Worm (Caenorhabditis elegans) whole organism, mixed stage, embryonic: ENCODE measurements around the gene kup-1.

Source experiments
- M03D4.4 ChIP-seq: sonication (generic microtip); optimal IDR thresholded peaks from 2 replicates; lab custom pipeline; 2017; ENCODE audit warnings: mild to moderate bottlenecking, missing genetic modification characterization, missing compliant biosample characterization
- bed-3 ChIP-seq: fragments of 200-800 bp; sonication (Bioruptor generic); optimal IDR thresholded peaks from 3 replicates; lab custom pipeline; 2018; ENCODE audit warnings: mild to moderate bottlenecking, missing genetic modification characterization, moderate library complexity, missing compliant biosample characterization
- blmp-1 ChIP-seq: fragments of 150-350 bp; optimal IDR thresholded peaks from 2 replicates; lab custom pipeline; 2014; ENCODE audit warnings: missing biosample characterization, missing genetic modification characterization
- ceh-43 ChIP-seq: fragments of 200-800 bp; sonication (Bioruptor generic); optimal IDR thresholded peaks from 2 replicates; lab custom pipeline; 2018; ENCODE audit warnings: mild to moderate bottlenecking, missing genetic modification characterization, moderate library complexity, missing compliant biosample characterization
- ceh-83 ChIP-seq: fragments of 200-800 bp; sonication (Bioruptor generic); optimal IDR thresholded peaks from 2 replicates; lab custom pipeline; 2018; ENCODE audit warnings: mild to moderate bottlenecking, missing genetic modification characterization, missing compliant biosample characterization
- cnd-1 ChIP-seq: fragments of 200-800 bp; sonication (Bioruptor generic); optimal IDR thresholded peaks from 2 replicates; lab custom pipeline; 2018; ENCODE audit warnings: mild to moderate bottlenecking, missing genetic modification characterization, missing compliant biosample characterization
- elt-1 ChIP-seq: sonication (generic microtip); optimal IDR thresholded peaks from 2 replicates; lab custom pipeline; 2017; ENCODE audit warnings: missing genetic modification characterization, mild to moderate bottlenecking, missing compliant biosample characterization, antibody characterized with exemption, moderate library complexity, borderline replicate concordance; ENCODE audit not compliant: insufficient read depth
- elt-3 ChIP-seq: fragments of 150-350 bp; optimal IDR thresholded peaks from 2 replicates; lab custom pipeline; 2014; ENCODE audit warnings: missing biosample characterization, missing genetic modification characterization
- ham-2 ChIP-seq: fragments of 200-800 bp; sonication (Bioruptor generic); optimal IDR thresholded peaks from 2 replicates; lab custom pipeline; 2018; ENCODE audit warnings: mild to moderate bottlenecking, missing genetic modification characterization, missing compliant biosample characterization
- hlh-1 ChIP-seq: fragments of 150-350 bp; optimal IDR thresholded peaks from 2 replicates; lab custom pipeline; 2014; ENCODE audit warnings: missing biosample characterization, missing genetic modification reagents, missing genetic modification characterization
- lin-13 ChIP-seq: fragments of 150-350 bp; optimal IDR thresholded peaks from 2 replicates; lab custom pipeline; 2014; ENCODE audit warnings: missing biosample characterization, missing genetic modification characterization
- lin-32 ChIP-seq: fragments of 200-800 bp; sonication (Bioruptor generic); optimal IDR thresholded peaks from 2 replicates; lab custom pipeline; 2018; ENCODE audit warnings: mild to moderate bottlenecking, missing genetic modification characterization, missing compliant biosample characterization
- lsy-2 ChIP-seq: fragments of 150-350 bp; optimal IDR thresholded peaks from 2 replicates; lab custom pipeline; 2014; ENCODE audit warnings: missing biosample characterization, missing genetic modification characterization
- mab-5 ChIP-seq: fragments of 150-350 bp; optimal IDR thresholded peaks from 2 replicates; lab custom pipeline; 2014; ENCODE audit warnings: missing biosample characterization, missing genetic modification characterization
- mep-1 ChIP-seq: fragments of 150-350 bp; optimal IDR thresholded peaks from 2 replicates; lab custom pipeline; 2017; ENCODE audit warnings: missing biosample characterization, missing genetic modification reagents, missing genetic modification characterization, inconsistent platforms
- mls-2 ChIP-seq: sonication (generic microtip); optimal IDR thresholded peaks from 2 replicates; lab custom pipeline; 2016; ENCODE audit warnings: mild to moderate bottlenecking, missing genetic modification characterization, moderate library complexity, missing compliant biosample characterization
- nhr-12 ChIP-seq: fragments of 150-350 bp; optimal IDR thresholded peaks from 2 replicates; lab custom pipeline; 2014; ENCODE audit warnings: missing biosample characterization, missing genetic modification characterization
- nhr-2 ChIP-seq: fragments of 150-350 bp; optimal IDR thresholded peaks from 2 replicates; lab custom pipeline; 2014; ENCODE audit warnings: missing biosample characterization, missing genetic modification characterization
- nhr-237 ChIP-seq: fragments of 150-350 bp; optimal IDR thresholded peaks from 2 replicates; lab custom pipeline; 2014; ENCODE audit warnings: missing biosample characterization, missing genetic modification characterization
- nhr-28 ChIP-seq: fragments of 150-350 bp; optimal IDR thresholded peaks from 2 replicates; lab custom pipeline; 2014; ENCODE audit warnings: missing biosample characterization, missing genetic modification characterization
- nhr-76 ChIP-seq: sonication (generic microtip); optimal IDR thresholded peaks from 2 replicates; lab custom pipeline; 2017; ENCODE audit warnings: missing biosample characterization, missing genetic modification characterization
- sem-2 ChIP-seq: fragments of 200-800 bp; sonication (Bioruptor generic); optimal IDR thresholded peaks from 2 replicates; lab custom pipeline; 2018; ENCODE audit warnings: mild to moderate bottlenecking, missing genetic modification characterization, missing compliant biosample characterization
- sptf-1 ChIP-seq: sonication (generic microtip); optimal IDR thresholded peaks from 2 replicates; lab custom pipeline; 2017; ENCODE audit warnings: mild to moderate bottlenecking, missing genetic modification characterization, moderate library complexity, missing compliant biosample characterization
- tbx-8 ChIP-seq: fragments of 200-800 bp; sonication (Bioruptor generic); optimal IDR thresholded peaks from 2 replicates; lab custom pipeline; 2018; ENCODE audit warnings: mild to moderate bottlenecking, missing genetic modification characterization, moderate library complexity, missing compliant biosample characterization
- unc-120 ChIP-seq: sonication (generic microtip); optimal IDR thresholded peaks from 2 replicates; lab custom pipeline; 2017; ENCODE audit warnings: missing genetic modification characterization, missing compliant biosample characterization; ENCODE audit not compliant: poor library complexity, severe bottlenecking
- unc-39 ChIP-seq: fragments of 150-350 bp; optimal IDR thresholded peaks from 2 replicates; lab custom pipeline; 2014; ENCODE audit warnings: missing biosample characterization, missing genetic modification characterization
- unc-62 ChIP-seq: fragments of 150-350 bp; optimal IDR thresholded peaks from 2 replicates; lab custom pipeline; 2014; ENCODE audit warnings: missing biosample characterization, missing genetic modification reagents, missing genetic modification characterization
- zip-8 ChIP-seq: fragments of 150-350 bp; optimal IDR thresholded peaks from 2 replicates; lab custom pipeline; 2014; ENCODE audit warnings: missing biosample characterization, missing genetic modification characterization
- ztf-11 ChIP-seq: fragments of 150-350 bp; optimal IDR thresholded peaks from 2 replicates; lab custom pipeline; 2014; ENCODE audit warnings: missing biosample characterization, missing genetic modification characterization

kup-1 gene

DNA sequence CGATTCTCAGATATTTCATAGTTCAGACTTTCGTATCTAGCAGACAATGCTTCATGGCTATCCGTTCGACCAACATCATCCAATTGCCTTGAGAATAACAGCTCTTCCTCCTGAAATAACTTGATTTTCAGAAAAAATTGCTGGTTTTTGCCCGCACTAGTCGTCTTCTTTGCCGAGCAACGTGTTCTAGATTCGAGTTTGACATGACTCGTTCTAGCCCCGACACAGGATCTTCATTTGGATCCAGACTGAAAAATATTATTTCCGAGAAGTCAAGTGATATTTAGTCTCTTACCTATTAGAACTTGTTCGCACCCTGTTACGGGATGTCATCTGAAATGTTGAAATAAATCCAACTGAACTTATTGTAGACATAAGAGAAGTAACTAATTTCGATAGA, 22.4 kb upstream of the kup-1 start, which contains the start of gene clh-6:
Gene clh-6 (minus strand): TSS at position 333 of the 400 bp plus-strand sequence.
- TF ChIP-seq lin-32 (GFP tag; lab: Kevin White, UChicago) (no peak), nhr-76 (tag; lab: Kevin White, UChicago) (no peak), sptf-1 (no peak), bed-3 (GFP tag; lab: Kevin White, UChicago) (no peak), mls-2 (tag; lab: Kevin White, UChicago) (no peak), ceh-43 (GFP tag; lab: Kevin White, UChicago) (no peak), blmp-1 (tag; lab: Kevin White, UChicago) (no peak), ham-2 (no peak), unc-62 (GFP tag; lab: Kevin White, UChicago) (no peak), M03D4.4 (no peak), lsy-2 (no peak), ztf-11 (no peak), unc-39 (tag; lab: Kevin White, UChicago) (no peak), ceh-83 (GFP tag; lab: Kevin White, UChicago) (no peak)

DNA sequence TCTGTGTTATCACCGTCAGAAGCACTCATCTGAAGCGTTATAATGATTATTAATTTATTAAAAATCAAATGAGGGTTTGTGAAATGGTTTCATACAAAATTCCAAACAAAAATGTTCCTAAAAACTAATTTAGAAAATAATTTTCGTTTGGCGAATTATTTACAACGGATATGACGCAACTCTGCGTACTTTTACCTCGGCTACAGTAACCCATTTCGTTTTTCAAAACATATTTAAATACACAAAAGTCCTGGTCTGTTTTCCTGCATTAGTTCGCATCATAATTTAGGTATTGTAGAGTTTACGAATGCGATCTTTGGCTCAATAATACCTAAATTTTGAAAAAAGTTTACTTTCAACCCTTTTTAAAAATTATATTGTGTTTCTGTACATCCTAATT, 19.0 kb upstream of the kup-1 start, which contains the start of gene R07B7.2:
Gene R07B7.2 (minus strand): TSS at position 35 of the 400 bp plus-strand sequence.
- peak; percentile 75 for TF ChIP-seq zip-8 (tag; lab: Kevin White, UChicago)
- no peak for TF ChIP-seq unc-120 (tag; lab: Kevin White, UChicago)
- no peak for TF ChIP-seq unc-39 (tag; lab: Kevin White, UChicago)

DNA sequence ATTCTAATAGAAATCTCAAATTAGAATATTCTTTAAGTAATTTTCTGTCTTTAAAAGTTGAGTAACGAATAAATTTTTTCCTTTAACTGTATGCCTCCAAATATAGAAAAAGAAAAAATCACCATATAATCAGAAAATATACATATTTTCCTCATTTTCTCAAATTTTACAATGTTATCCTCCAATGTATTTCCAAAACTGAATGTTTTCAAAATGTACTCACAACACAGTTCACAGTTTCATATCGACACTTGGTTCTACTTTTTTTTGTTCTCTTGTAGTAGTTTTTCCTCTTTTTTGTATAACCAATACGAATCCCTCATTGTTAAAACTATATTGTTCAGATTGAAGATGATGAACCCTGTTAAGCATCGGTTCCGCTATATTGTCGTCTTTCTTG, 12.9 kb upstream of the kup-1 start, which contains the start of gene F10C2.7:
Gene F10C2.7 (plus strand): TSS at position 301 of the 400 bp plus-strand sequence.
- TF ChIP-seq lsy-2 (no peak), ham-2 (no peak), zip-8 (tag; lab: Kevin White, UChicago) (no peak), hlh-1 (tag; lab: Kevin White, UChicago) (no peak), nhr-28 (no peak), nhr-12 (tag; lab: Kevin White, UChicago) (no peak), blmp-1 (tag; lab: Kevin White, UChicago) (no peak)

DNA sequence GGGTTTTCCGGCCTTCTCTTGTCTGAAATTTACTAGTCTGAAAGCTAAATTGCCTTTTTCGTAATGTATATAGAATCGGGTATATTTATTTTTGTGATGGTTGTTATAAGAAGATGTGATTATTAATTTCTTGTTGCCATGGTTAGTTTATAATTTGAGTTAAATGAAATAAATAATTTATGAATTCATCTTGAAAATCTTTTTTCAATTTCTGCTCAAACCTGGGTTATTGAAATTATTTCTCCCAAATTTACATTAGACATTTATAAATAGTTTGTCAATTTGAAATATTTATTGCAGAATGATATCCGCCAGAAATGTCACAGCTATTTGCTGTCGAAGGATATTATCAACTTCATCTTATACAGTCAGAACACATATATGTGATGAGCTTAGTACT, 7.8 kb upstream of the kup-1 start, which contains the start of gene dars-2:
Gene dars-2 (plus strand): TSS at position 301 of the 400 bp plus-strand sequence.
- TF ChIP-seq nhr-2 (tag; lab: Kevin White, UChicago) = no peak
- no peak for TF ChIP-seq lsy-2
- no peak for TF ChIP-seq nhr-237 (tag; lab: Kevin White, UChicago)
- no peak for TF ChIP-seq ceh-43 (GFP tag; lab: Kevin White, UChicago)
- no peak for TF ChIP-seq zip-8 (tag; lab: Kevin White, UChicago)
- no peak for TF ChIP-seq unc-120 (tag; lab: Kevin White, UChicago)

DNA sequence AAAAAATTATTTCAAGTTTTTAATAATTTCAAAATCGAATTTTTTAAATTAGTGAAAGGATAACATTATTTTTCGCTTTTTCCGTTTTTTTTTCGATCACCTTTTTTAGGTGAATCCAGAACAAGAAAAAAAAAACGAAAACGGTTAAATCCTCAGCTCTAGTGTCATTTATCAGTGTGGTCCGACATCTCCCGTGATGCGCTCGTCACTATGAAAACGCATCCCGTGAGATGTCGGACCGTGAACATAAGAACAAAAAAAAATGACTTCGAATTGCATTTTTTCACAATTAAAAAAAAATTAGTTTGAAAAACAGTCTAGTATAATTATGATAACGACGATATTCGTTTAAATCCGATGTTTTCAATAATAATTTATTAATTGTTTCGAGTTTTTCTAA, 7.1 kb upstream of the kup-1 start:
- no peak for TF ChIP-seq lin-32 (GFP tag; lab: Kevin White, UChicago)
- TF ChIP-seq ham-2 = no peak
- no peak for TF ChIP-seq ceh-83 (GFP tag; lab: Kevin White, UChicago)
- TF ChIP-seq nhr-12 (tag; lab: Kevin White, UChicago) = no peak
- no peak for TF ChIP-seq sem-2 (GFP tag; lab: Kevin White, UChicago)
- TF ChIP-seq mls-2 (tag; lab: Kevin White, UChicago) = no peak
- no peak for TF ChIP-seq mep-1 (tag; lab: Kevin White, UChicago)
- TF ChIP-seq elt-1 (tag; lab: Kevin White, UChicago) = no peak
- TF ChIP-seq unc-39 (tag; lab: Kevin White, UChicago) = no peak
- TF ChIP-seq hlh-1 (tag; lab: Kevin White, UChicago) = no peak
- TF ChIP-seq, all 35 proteins: peak for 0

DNA sequence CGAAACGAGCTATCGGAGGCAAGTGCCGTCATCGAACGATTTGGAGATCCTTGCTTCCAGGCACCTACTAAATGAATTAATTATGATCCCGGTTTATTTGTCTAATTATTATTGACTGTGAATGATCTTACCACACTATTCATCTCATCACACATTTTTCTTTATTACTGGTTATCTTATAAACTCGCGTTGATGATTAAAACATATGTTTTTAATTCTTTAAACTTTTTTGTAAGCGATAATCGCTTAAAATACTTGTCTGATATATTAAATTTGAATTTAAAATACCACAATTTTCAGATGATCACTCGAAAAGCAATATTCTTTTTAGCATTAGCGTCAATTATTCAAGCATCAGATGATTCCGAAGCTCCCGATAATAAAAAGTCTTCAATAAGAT, 4.5 kb upstream of the kup-1 start, which contains the start of gene F10C2.5:
Gene F10C2.5 (plus strand): TSS at position 301 of the 400 bp plus-strand sequence.
- TF ChIP-seq unc-62 (GFP tag; lab: Kevin White, UChicago) = no peak
- TF ChIP-seq ceh-43 (GFP tag; lab: Kevin White, UChicago) = no peak
- TF ChIP-seq nhr-28 = no peak
- TF ChIP-seq cnd-1 = no peak
- TF ChIP-seq lin-13 = no peak
- no peak for TF ChIP-seq unc-39 (tag; lab: Kevin White, UChicago)
- TF ChIP-seq elt-3 = no peak
- no peak for TF ChIP-seq zip-8 (tag; lab: Kevin White, UChicago)
- no peak for TF ChIP-seq tbx-8 (GFP tag; lab: Kevin White, UChicago)
- TF ChIP-seq sem-2 (GFP tag; lab: Kevin White, UChicago) = no peak
- no peak for TF ChIP-seq mab-5 (tag; lab: Kevin White, UChicago)
